Fruit fly (Drosophila melanogaster) whole organism, embryonic: ENCODE data around the gene Wbp2.

Experiments used
- Atf3 ChIP-seq: fragments of 200-800 bp; sonication (Bioruptor generic); optimal IDR thresholded peaks from 3 replicates; lab custom pipeline; 2016; ENCODE audit warnings: missing biosample characterization, missing genetic modification characterization
- Blimp-1 ChIP-seq: fragments of 200-800 bp; sonication (Bioruptor generic); optimal IDR thresholded peaks from 3 replicates; lab custom pipeline; 2018; ENCODE audit warnings: missing biosample characterization, missing genetic modification characterization, mild to moderate bottlenecking, moderate library complexity, missing genetic modification reagents
- CG11560 ChIP-seq: fragments of 200-800 bp; sonication (Bioruptor generic); IDR thresholded peaks from 3 replicates; pipeline ENCODE4 v1.3.6; 2022; ENCODE audit warnings: missing biosample characterization, missing genetic modification characterization
- CG14860 ChIP-seq: fragments of 200-800 bp; sonication (Bioruptor generic); IDR thresholded peaks from 3 replicates; pipeline ENCODE4 v1.3.6; 2022; ENCODE audit warnings: missing biosample characterization, missing genetic modification characterization; ENCODE audit not compliant: partially characterized antibody
- CG1529 ChIP-seq: fragments of 200-800 bp; sonication (Bioruptor generic); optimal IDR thresholded peaks from 3 replicates; lab custom pipeline; 2018; ENCODE audit warnings: missing biosample characterization, missing genetic modification characterization
- CG16813 ChIP-seq: fragments of 200-800 bp; sonication (Bioruptor generic); IDR thresholded peaks from 3 replicates; pipeline ENCODE4 v1.3.6; 2022; ENCODE audit warnings: missing biosample characterization, missing genetic modification characterization; ENCODE audit not compliant: partially characterized antibody
- CG2678 ChIP-seq: fragments of 200-800 bp; sonication (Bioruptor generic); optimal IDR thresholded peaks from 3 replicates; lab custom pipeline; 2019; ENCODE audit warnings: missing biosample characterization, mild to moderate bottlenecking, missing genetic modification characterization, moderate library complexity
- CG2875 ChIP-seq: fragments of 200-800 bp; sonication (Bioruptor generic); optimal IDR thresholded peaks from 2 replicates; lab custom pipeline; 2017; ENCODE audit warnings: missing biosample characterization, mild to moderate bottlenecking, missing genetic modification characterization, missing genetic modification reagents
- CG30403 ChIP-seq: fragments of 200-800 bp; sonication (Bioruptor generic); optimal IDR thresholded peaks from 3 replicates; lab custom pipeline; 2016; ENCODE audit warnings: missing biosample characterization, missing genetic modification characterization
- CG3065 ChIP-seq: fragments of 200-800 bp; sonication (Bioruptor generic); optimal IDR thresholded peaks from 2 replicates; lab custom pipeline; 2016; ENCODE audit warnings: missing biosample characterization, missing genetic modification characterization
- CG32767 ChIP-seq: fragments of 200-800 bp; sonication (Bioruptor generic); IDR thresholded peaks from 2 replicates; pipeline ENCODE4 v1.3.6; 2022; ENCODE audit warnings: missing biosample characterization, missing genetic modification characterization
- CG3407 ChIP-seq: fragments of 200-800 bp; sonication (Bioruptor generic); optimal IDR thresholded peaks from 2 replicates; lab custom pipeline; 2018; ENCODE audit warnings: missing biosample characterization, mild to moderate bottlenecking, missing genetic modification characterization
- CG3838 ChIP-seq: fragments of 200-800 bp; sonication (Bioruptor generic); optimal IDR thresholded peaks from 3 replicates; lab custom pipeline; 2016; ENCODE audit warnings: missing biosample characterization, missing genetic modification characterization
- CG3847 ChIP-seq: fragments of 200-800 bp; sonication (Bioruptor generic); IDR thresholded peaks from 2 replicates; pipeline ENCODE4 v1.3.6; 2022; ENCODE audit warnings: missing biosample characterization, missing genetic modification characterization
- CG4424 ChIP-seq: fragments of 200-800 bp; sonication (Bioruptor generic); optimal IDR thresholded peaks from 3 replicates; lab custom pipeline; 2016; ENCODE audit warnings: missing biosample characterization, missing genetic modification characterization
- CG6254 ChIP-seq: fragments of 200-800 bp; sonication (Bioruptor generic); optimal IDR thresholded peaks from 3 replicates; lab custom pipeline; 2017; ENCODE audit warnings: mild to moderate bottlenecking, missing biosample characterization, missing genetic modification reagents, missing genetic modification characterization
- CG6689 ChIP-seq: fragments of 200-800 bp; sonication (Bioruptor generic); IDR thresholded peaks from 2 replicates; pipeline ENCODE4 v1.3.6; 2022; ENCODE audit warnings: missing biosample characterization, missing genetic modification characterization
- CG7372 ChIP-seq: fragments of 200-800 bp; sonication (Bioruptor generic); IDR thresholded peaks from 2 replicates; pipeline ENCODE4 v1.3.6; 2022; ENCODE audit warnings: missing biosample characterization, missing genetic modification characterization
- CG7745 ChIP-seq: fragments of 200-800 bp; sonication (Bioruptor generic); optimal IDR thresholded peaks from 2 replicates; lab custom pipeline; 2018; ENCODE audit warnings: missing biosample characterization, mild to moderate bottlenecking, missing genetic modification characterization, moderate library complexity
- CG7786 ChIP-seq: fragments of 200-800 bp; sonication (Bioruptor generic); optimal IDR thresholded peaks from 2 replicates; lab custom pipeline; 2016; ENCODE audit warnings: missing biosample characterization, missing genetic modification characterization
- CG8281 ChIP-seq: fragments of 200-800 bp; sonication (Bioruptor generic); optimal IDR thresholded peaks from 2 replicates; lab custom pipeline; 2018; ENCODE audit warnings: missing biosample characterization, mild to moderate bottlenecking, missing genetic modification characterization, moderate library complexity
- CG8388 ChIP-seq: fragments of 200-800 bp; sonication (Bioruptor generic); optimal IDR thresholded peaks from 2 replicates; lab custom pipeline; 2019; ENCODE audit warnings: missing biosample characterization, mild to moderate bottlenecking, missing genetic modification characterization, moderate library complexity
- CG8924 ChIP-seq: fragments of 200-800 bp; optimal IDR thresholded peaks from 3 replicates; lab custom pipeline; 2019; ENCODE audit warnings: missing biosample characterization, mild to moderate bottlenecking, missing genetic modification characterization, moderate library complexity
- CG9727 ChIP-seq: fragments of 200-800 bp; sonication (Bioruptor generic); optimal IDR thresholded peaks from 3 replicates; lab custom pipeline; 2017; ENCODE audit warnings: missing biosample characterization, mild to moderate bottlenecking, missing genetic modification characterization
- CG9797 ChIP-seq: fragments of 200-800 bp; sonication (Bioruptor generic); optimal IDR thresholded peaks from 3 replicates; lab custom pipeline; 2018; ENCODE audit warnings: missing biosample characterization, mild to moderate bottlenecking, missing genetic modification characterization
- CHES-1-like ChIP-seq: fragments of 200-800 bp; sonication (Bioruptor generic); optimal IDR thresholded peaks from 2 replicates; lab custom pipeline; 2016; ENCODE audit warnings: missing biosample characterization, missing genetic modification characterization
- Chrac-16 ChIP-seq: fragments of 200-800 bp; sonication (Bioruptor generic); optimal IDR thresholded peaks from 3 replicates; lab custom pipeline; 2016; ENCODE audit warnings: missing biosample characterization, missing genetic modification characterization
- Dfd ChIP-seq, 2 experiments: fragments of >200 bp; optimal IDR thresholded peaks; 2 replicates each; lab custom pipeline; 2017; ENCODE audit warnings: missing biosample characterization in 2 of 2, missing genetic modification characterization in 2 of 2
- Hmr ChIP-seq: fragments of 200-800 bp; sonication (Bioruptor generic); optimal IDR thresholded peaks from 3 replicates; lab custom pipeline; 2017; ENCODE audit warnings: mild to moderate bottlenecking, missing biosample characterization, missing genetic modification reagents, missing genetic modification characterization
- Hr3 ChIP-seq: fragments of 200-800 bp; sonication (Bioruptor generic); optimal IDR thresholded peaks from 3 replicates; lab custom pipeline; 2016; ENCODE audit warnings: missing biosample characterization, missing genetic modification characterization
- Hr39 ChIP-seq: fragments of >200 bp; optimal IDR thresholded peaks from 2 replicates; lab custom pipeline; 2017
- Med ChIP-seq: fragments of 200-800 bp; sonication (Bioruptor generic); peaks from one replicate; lab custom pipeline; 2016; ENCODE audit warnings: missing biosample characterization, missing genetic modification characterization, mild to moderate bottlenecking, inconsistent platforms, moderate library complexity
- Sin3A ChIP-seq: fragments of >200 bp; optimal IDR thresholded peaks from 2 replicates; lab custom pipeline; 2018
- Sry-δ ChIP-seq: fragments of 200-800 bp; sonication (Bioruptor generic); optimal IDR thresholded peaks from 2 replicates; lab custom pipeline; 2016; ENCODE audit warnings: missing biosample characterization, missing genetic modification characterization
- Ssrp ChIP-seq: fragments of 200-800 bp; sonication (Bioruptor generic); optimal IDR thresholded peaks from 2 replicates; lab custom pipeline; 2018; ENCODE audit warnings: missing biosample characterization, mild to moderate bottlenecking, missing genetic modification characterization, moderate library complexity
- TFAM ChIP-seq: fragments of 200-800 bp; sonication (Bioruptor generic); optimal IDR thresholded peaks from 2 replicates; lab custom pipeline; 2017; ENCODE audit warnings: missing biosample characterization, missing genetic modification characterization, inconsistent platforms
- Vsx1 ChIP-seq: fragments of 200-800 bp; sonication (Bioruptor generic); optimal IDR thresholded peaks from 2 replicates; lab custom pipeline; 2017; ENCODE audit warnings: missing biosample characterization, mild to moderate bottlenecking, missing genetic modification characterization, missing genetic modification reagents
- bcd ChIP-seq: fragments of 200-800 bp; sonication (Bioruptor generic); optimal IDR thresholded peaks from 2 replicates; lab custom pipeline; 2017; ENCODE audit warnings: missing biosample characterization, mild to moderate bottlenecking, missing genetic modification characterization
- ci ChIP-seq: fragments of 200-800 bp; sonication (Bioruptor generic); IDR thresholded peaks from 3 replicates; pipeline ENCODE4 v1.3.6; 2022; ENCODE audit warnings: missing biosample characterization, missing genetic modification characterization
- dm ChIP-seq: fragments of 200-800 bp; sonication (Bioruptor generic); optimal IDR thresholded peaks from 3 replicates; lab custom pipeline; 2016; ENCODE audit warnings: missing biosample characterization, missing genetic modification characterization
- grau ChIP-seq: fragments of 200-800 bp; optimal IDR thresholded peaks from 3 replicates; lab custom pipeline; 2019; ENCODE audit warnings: missing biosample characterization, mild to moderate bottlenecking, missing genetic modification characterization, moderate library complexity
- hbn ChIP-seq: fragments of 200-800 bp; sonication (Bioruptor generic); IDR thresholded peaks from 2 replicates; pipeline ENCODE4 v1.3.6; 2022; ENCODE audit warnings: missing biosample characterization, missing genetic modification characterization; ENCODE audit not compliant: partially characterized antibody
- kah ChIP-seq: fragments of 200-800 bp; sonication (Bioruptor generic); optimal IDR thresholded peaks from 2 replicates; lab custom pipeline; 2018; ENCODE audit warnings: missing biosample characterization, mild to moderate bottlenecking, missing genetic modification characterization
- knrl ChIP-seq: fragments of 200-800 bp; sonication (Bioruptor generic); IDR thresholded peaks from 3 replicates; pipeline ENCODE4 v1.3.6; 2022; ENCODE audit warnings: missing biosample characterization, missing genetic modification characterization; ENCODE audit not compliant: partially characterized antibody
- org-1 ChIP-seq: fragments of 200-800 bp; sonication (Bioruptor generic); optimal IDR thresholded peaks from 2 replicates; lab custom pipeline; 2017; ENCODE audit warnings: missing biosample characterization, missing genetic modification characterization
- peb ChIP-seq: fragments of 200-800 bp; sonication (Bioruptor generic); IDR thresholded peaks from 2 replicates; pipeline ENCODE4 v1.3.6; 2022; ENCODE audit warnings: missing biosample characterization, missing genetic modification characterization
- phol ChIP-seq: fragments of 200-800 bp; sonication (Bioruptor generic); optimal IDR thresholded peaks from 3 replicates; lab custom pipeline; 2018; ENCODE audit warnings: missing biosample characterization, mild to moderate bottlenecking, missing genetic modification characterization, moderate library complexity
- pnt ChIP-seq: fragments of 200-800 bp; sonication (Bioruptor generic); optimal IDR thresholded peaks from 3 replicates; lab custom pipeline; 2016; ENCODE audit warnings: missing biosample characterization, missing genetic modification characterization
- rib ChIP-seq: fragments of 200-800 bp; sonication (Bioruptor generic); IDR thresholded peaks from 2 replicates; pipeline ENCODE4 v1.3.6; 2022; ENCODE audit warnings: missing biosample characterization, missing genetic modification characterization
- sqz ChIP-seq: fragments of 200-800 bp; sonication (Bioruptor generic); optimal IDR thresholded peaks from 3 replicates; lab custom pipeline; 2018; ENCODE audit warnings: missing biosample characterization, mild to moderate bottlenecking, missing genetic modification characterization
- zen2 ChIP-seq: fragments of 200-800 bp; sonication (Bioruptor generic); IDR thresholded peaks from 3 replicates; pipeline ENCODE4 v1.3.6; 2022; ENCODE audit warnings: missing biosample characterization, missing genetic modification characterization; ENCODE audit not compliant: partially characterized antibody

Wbp2 gene

dm6 chr3L:12805660-12806289 is 44.2 kb upstream of the Wbp2 start, which contains the start of gene Sap130 (continued):
- no peak for TF ChIP-seq CG2875 (GFP tag; lab: Kevin White, UChicago)
- TF ChIP-seq CG2678 (tag; lab: Kevin White, UChicago) = no peak
- no peak for TF ChIP-seq kah (GFP tag; lab: Kevin White, UChicago)
- TF ChIP-seq Dfd (GFP tag; optimal IDR thresholded peaks at IDR 0.05; lab: Kevin White, UChicago) = no peak
- no peak for TF ChIP-seq Sry-δ (GFP tag; lab: Kevin White, UChicago)
- no peak for TF ChIP-seq CG3847 (GFP tag; lab: Robert Waterston, UW)
- TF ChIP-seq CG9727 (GFP tag; lab: Kevin White, UChicago) = no peak
- TF ChIP-seq CG3407 = no peak
- TF ChIP-seq CG1529 (GFP tag; lab: Kevin White, UChicago) = no peak
- no peak for TF ChIP-seq CG8281
- TF ChIP-seq CG6689 (GFP tag; lab: Robert Waterston, UW) = no peak
- no peak for TF ChIP-seq Atf3 (GFP tag; lab: Kevin White, UChicago)
- no peak for TF ChIP-seq CG30403 (GFP tag; lab: Kevin White, UChicago)
- TF ChIP-seq CG9797 (GFP tag; lab: Kevin White, UChicago) = peak; percentile 30
- TF ChIP-seq peb (GFP tag; lab: Robert Waterston, UW) = no peak
- TF ChIP-seq TFAM = no peak
- TF ChIP-seq Chrac-16 (GFP tag; lab: Kevin White, UChicago) = no peak
- TF ChIP-seq CG7786 (GFP tag; lab: Kevin White, UChicago) = no peak
- TF ChIP-seq knrl (GFP tag; lab: Robert Waterston, UW) = 0 out of 3 replicates have a peak, but pooled peaks have one; percentile 13
- TF ChIP-seq CG11560 (tag; lab: Robert Waterston, UW) = no peak
- no peak for TF ChIP-seq CG7372
- TF ChIP-seq phol = no peak
- TF ChIP-seq zen2 = no peak
- TF ChIP-seq Hmr (GFP tag; lab: Kevin White, UChicago) = no peak
- TF ChIP-seq Sin3A = peak; percentile 6
- TF ChIP-seq CG8924 (tag; lab: Kevin White, UChicago) = no peak
- no peak for TF ChIP-seq CG14860 (GFP tag; lab: Robert Waterston, UW)
- 0 out of 2 replicates have a peak, but pooled peaks have one; percentile 16 for TF ChIP-seq hbn (GFP tag; lab: Robert Waterston, UW)
- no peak for TF ChIP-seq CG8388 (GFP tag; lab: Kevin White, UChicago)
- TF ChIP-seq Med (GFP tag; lab: Kevin White, UChicago) = no peak
- TF ChIP-seq Hr39 = no peak
- no peak for TF ChIP-seq Ssrp (tag; lab: Kevin White, UChicago)
- TF ChIP-seq Hr3 = no peak
- TF ChIP-seq dm (GFP tag; lab: Kevin White, UChicago) = no peak
- no peak for TF ChIP-seq Blimp-1 (GFP tag; lab: Kevin White, UChicago)
- TF ChIP-seq CG7745 (tag; lab: Kevin White, UChicago) = no peak
- no peak for TF ChIP-seq ci
- no peak for TF ChIP-seq sqz (GFP tag; lab: Kevin White, UChicago)
- no peak for TF ChIP-seq Vsx1 (GFP tag; lab: Kevin White, UChicago)
- no peak; the same call in none of the 2 replicates for TF ChIP-seq CG32767 (GFP tag; lab: Robert Waterston, UW)
- no peak for TF ChIP-seq CG16813 (GFP tag; lab: Robert Waterston, UW)
- TF ChIP-seq CG3838 = no peak
- TF ChIP-seq org-1 (GFP tag; lab: Kevin White, UChicago) = no peak
- TF ChIP-seq CG3065 (GFP tag; lab: Kevin White, UChicago) = no peak
- no peak for TF ChIP-seq CHES-1-like (GFP tag; lab: Kevin White, UChicago)
- no peak for TF ChIP-seq pnt (GFP tag; lab: Kevin White, UChicago)
- TF ChIP-seq CG6254 (GFP tag; lab: Kevin White, UChicago) = no peak
- TF ChIP-seq grau (tag; lab: Kevin White, UChicago) = no peak
- no peak for TF ChIP-seq CG4424
- TF ChIP-seq rib = no peak
- no peak for TF ChIP-seq bcd (GFP tag; lab: Kevin White, UChicago)
